Worm (Caenorhabditis elegans) whole organism, L1 larva: ENCODE measurements around the gene C11H1.5.

Experiments used
- nhr-47 ChIP-seq: sonication (generic microtip); optimal IDR thresholded peaks from 2 replicates; lab custom pipeline; 2016; ENCODE audit warnings: mild to moderate bottlenecking, missing genetic modification characterization, moderate library complexity, missing compliant biosample characterization
- pag-3 ChIP-seq: sonication (generic microtip); optimal IDR thresholded peaks from 2 replicates; lab custom pipeline; 2017; ENCODE audit warnings: missing genetic modification characterization, mild to moderate bottlenecking, missing compliant biosample characterization, antibody characterized with exemption, borderline replicate concordance; ENCODE audit not compliant: insufficient read depth
- pax-3 ChIP-seq: fragments of 200-800 bp; sonication (Bioruptor generic); optimal IDR thresholded peaks from 2 replicates; lab custom pipeline; 2018; ENCODE audit warnings: mild to moderate bottlenecking, missing genetic modification characterization, moderate library complexity, missing compliant biosample characterization

- TF ChIP-seq pax-3 (no peak), nhr-47 (tag; lab: Kevin White, UChicago) (no peak), pag-3 (tag; lab: Kevin White, UChicago) (no peak)
Measured at ce11 chrX:14326578-14326977, 23.6 kb upstream of the C11H1.5 start.
